Fruit fly (Drosophila melanogaster): ENCODE data around the gene CG32655.
A peak's percentile ranks its signal among the peaks of the same experiment; 100 is the strongest.

The CG32655 gene

DNA sequence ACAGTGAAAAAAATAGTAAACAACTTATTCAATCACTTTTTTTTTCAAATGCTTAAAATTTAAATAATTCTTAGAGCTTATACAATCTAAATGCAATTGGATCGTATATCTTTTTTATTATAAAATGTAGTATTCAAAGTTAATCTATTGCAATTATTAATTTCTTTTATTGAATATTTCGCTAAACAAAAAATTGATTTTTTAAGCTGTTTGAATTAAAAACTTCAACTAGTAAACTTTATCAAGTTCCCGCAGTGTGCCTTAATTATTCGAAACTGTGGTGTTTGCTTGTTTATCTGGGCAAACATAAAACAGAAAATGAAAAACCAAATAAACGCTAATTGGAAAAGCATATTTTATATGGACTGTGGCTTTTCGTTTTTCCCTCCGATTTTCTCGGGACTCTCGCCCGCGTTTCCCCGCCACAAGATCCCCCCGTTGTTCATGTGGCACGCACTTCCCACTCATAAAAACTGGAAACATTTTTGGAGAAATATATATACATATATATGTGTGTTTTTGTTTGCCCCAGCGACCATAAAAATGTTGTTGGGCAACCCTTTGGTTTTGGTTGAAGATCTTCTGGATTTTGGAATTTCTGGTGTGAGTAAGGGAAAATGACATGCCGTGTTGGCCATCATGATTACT, 10.2 kb downstream of the CG32655 start (continued):
- TF ChIP-seq tx (GFP tag; optimal IDR thresholded peaks at IDR 0.05) (no peak), Dfd (GFP tag; optimal IDR thresholded peaks at IDR 0.05) (no peak), Ssrp (tag; optimal IDR thresholded peaks at IDR 0.05) (peak; percentile 71), tap (tag; optimal IDR thresholded peaks at IDR 0.05) (peak; percentile 52), CG8359 (GFP tag; optimal IDR thresholded peaks at IDR 0.05; ENCODE audit: borderline replicate concordance) (no peak), fd96Cb (tag; optimal IDR thresholded peaks at IDR 0.05) (peak; percentile 71), H2.0 (GFP tag; IDR thresholded peaks at IDR 0.05) (no peak), Usf (GFP tag; optimal IDR thresholded peaks at IDR 0.05) (no peak), chinmo (GFP tag; IDR thresholded peaks at IDR 0.05; ENCODE audit: partially characterized antibody) (no peak), rib (GFP tag; IDR thresholded peaks at IDR 0.05) (no peak), sisA (GFP tag; IDR thresholded peaks at IDR 0.05) (no peak), caup (GFP tag; optimal IDR thresholded peaks at IDR 0.05; ENCODE audit: severe bottlenecking) (no peak), tgo (GFP tag; IDR thresholded peaks at IDR 0.05) (0 out of 3 replicates have a peak, but pooled peaks have one; percentile 15), psq (GFP tag; optimal IDR thresholded peaks at IDR 0.05) (no peak), odd (GFP tag; optimal IDR thresholded peaks at IDR 0.05) (no peak), kay (GFP tag; optimal IDR thresholded peaks at IDR 0.05) (no peak), Chrac-16 (GFP tag; optimal IDR thresholded peaks at IDR 0.05) (no peak), CG7839 (tag; optimal IDR thresholded peaks at IDR 0.05) (peak; percentile 62), CG3995 (GFP tag; optimal IDR thresholded peaks at IDR 0.05) (no peak), CG7372 (GFP tag; IDR thresholded peaks at IDR 0.05) (no peak), CG12942 (GFP tag; optimal IDR thresholded peaks at IDR 0.05) (no peak), lab (GFP tag; optimal IDR thresholded peaks at IDR 0.05) (no peak), ttk (GFP tag; IDR thresholded peaks at IDR 0.05) (no peak), H15 (GFP tag; IDR thresholded peaks at IDR 0.05) (no peak), zen (tag; optimal IDR thresholded peaks at IDR 0.05) (no peak), bsh (GFP tag; optimal IDR thresholded peaks at IDR 0.05) (peak in 1 of 2 experiments; percentile 80), ssp (GFP tag; IDR thresholded peaks at IDR 0.05) (no peak; the same call in 1 of the 2 replicates), dpn (GFP tag; optimal IDR thresholded peaks at IDR 0.05) (no peak), sens (GFP tag) (peak; percentile 82), Rfx (GFP tag; IDR thresholded peaks at IDR 0.05) (no peak), Med (GFP tag) (peak; percentile 35), Pdp1 (GFP tag; optimal IDR thresholded peaks at IDR 0.05) (no peak), Gug (GFP tag; IDR thresholded peaks at IDR 0.05) (no peak), Max (GFP tag; optimal IDR thresholded peaks at IDR 0.05) (no peak), Nf-YC (tag; optimal IDR thresholded peaks at IDR 0.05) (no peak), CG15011 (GFP tag; optimal IDR thresholded peaks at IDR 0.05) (no peak), br (optimal IDR thresholded peaks at IDR 0.05) (no peak), Dp (GFP tag; optimal IDR thresholded peaks at IDR 0.05) (no peak), CG4282 (GFP tag; optimal IDR thresholded peaks at IDR 0.05) (no peak), CG9215 (GFP tag; IDR thresholded peaks at IDR 0.05) (no peak), CG8388 (GFP tag; optimal IDR thresholded peaks at IDR 0.05) (peak; percentile 70), pros (GFP tag; optimal IDR thresholded peaks at IDR 0.05) (no peak), luna (GFP tag; optimal IDR thresholded peaks at IDR 0.05) (no peak), crp (GFP tag; optimal IDR thresholded peaks at IDR 0.05) (no peak), al (GFP tag; IDR thresholded peaks at IDR 0.05) (no peak), D19B (GFP tag; optimal IDR thresholded peaks at IDR 0.05) (no peak), PHDP (tag; optimal IDR thresholded peaks at IDR 0.05) (peak; percentile 65), slp2 (GFP tag; optimal IDR thresholded peaks at IDR 0.05) (no peak), CG13775 (GFP tag; optimal IDR thresholded peaks at IDR 0.05) (no peak), stc (GFP tag; IDR thresholded peaks at IDR 0.05) (no peak), CG6683 (GFP tag; optimal IDR thresholded peaks at IDR 0.05) (no peak)

Measured in whole organism, embryonic.